Worm (Caenorhabditis elegans) whole organism, L3 larva: ENCODE results near the gene T16G12.8.

Experiments
- ceh-28 ChIP-seq: fragments of 150-350 bp; optimal IDR thresholded peaks from 2 replicates; lab custom pipeline; 2014; ENCODE audit warnings: missing biosample characterization, missing genetic modification reagents, missing genetic modification characterization
- fos-1 ChIP-seq: fragments of 150-350 bp; optimal IDR thresholded peaks from 2 replicates; lab custom pipeline; 2014; ENCODE audit warnings: missing biosample characterization, missing genetic modification characterization
- lin-39 ChIP-seq: fragments of 150-350 bp; optimal IDR thresholded peaks from 2 replicates; lab custom pipeline; 2018; ENCODE audit warnings: missing biosample characterization, missing genetic modification reagents, missing genetic modification characterization
- pha-4 ChIP-seq: fragments of 150-350 bp; optimal IDR thresholded peaks from 2 replicates; lab custom pipeline; 2014; ENCODE audit warnings: missing biosample characterization, missing genetic modification reagents, missing genetic modification characterization
- sea-2 ChIP-seq: fragments of 150-350 bp; sonication (generic microtip); optimal IDR thresholded peaks from 4 replicates; lab custom pipeline; 2014; ENCODE audit warnings: missing biosample characterization, missing genetic modification reagents, missing genetic modification characterization
- snpc-4 ChIP-seq: fragments of 150-350 bp; optimal IDR thresholded peaks from 2 replicates; lab custom pipeline; 2014; ENCODE audit warnings: missing biosample characterization, missing genetic modification characterization
- zag-1 ChIP-seq: fragments of 150-350 bp; optimal IDR thresholded peaks from 2 replicates; lab custom pipeline; 2014; ENCODE audit warnings: missing biosample characterization, missing genetic modification characterization
- ztf-11 ChIP-seq: fragments of 150-350 bp; optimal IDR thresholded peaks from 2 replicates; lab custom pipeline; 2014; ENCODE audit warnings: missing biosample characterization, missing genetic modification characterization

DNA sequence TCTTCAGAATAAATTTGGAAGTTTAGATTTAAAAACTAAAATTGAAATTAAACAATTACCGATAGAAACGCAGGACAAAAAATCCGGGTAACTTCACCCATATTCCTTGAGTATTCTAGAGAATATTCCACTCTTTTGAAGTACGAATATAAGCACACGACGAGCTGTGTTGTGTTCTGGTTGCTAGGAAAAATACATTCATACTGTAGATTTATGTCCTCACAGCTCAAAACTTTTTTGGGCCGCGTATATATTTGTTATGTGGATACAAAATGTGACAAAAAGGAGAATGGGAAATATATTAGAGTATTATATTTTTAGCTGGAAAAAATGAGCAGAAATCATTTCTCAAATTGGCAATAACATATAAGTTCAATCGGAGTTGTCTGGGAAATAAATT, 25.9 kb upstream of the T16G12.8 start, which contains the start of gene M04D8.5:
- TF ChIP-seq sea-2 (GFP tag; lab: Kevin White, UChicago) = no peak
- no peak for TF ChIP-seq zag-1
- no peak for TF ChIP-seq snpc-4 (tag; lab: Kevin White, UChicago)
- no peak for TF ChIP-seq lin-39 (tag; lab: Kevin White, UChicago)
- TF ChIP-seq pha-4 (tag; lab: Kevin White, UChicago) = no peak
- TF ChIP-seq ztf-11 (tag; lab: Kevin White, UChicago) = no peak
- no peak for TF ChIP-seq ceh-28
- no peak for TF ChIP-seq fos-1
